Fruit fly (Drosophila melanogaster) whole organism, pupa: ENCODE measurements around the gene CG31016.

Experiments
- CG10348 ChIP-seq: fragments of 200-800 bp; sonication (Bioruptor generic); IDR thresholded peaks from 2 replicates; pipeline ENCODE4 v1.3.6; 2022; ENCODE audit warnings: missing biosample characterization, missing genetic modification characterization
- CG13204 ChIP-seq: fragments of 200-800 bp; sonication (Bioruptor generic); optimal IDR thresholded peaks from 2 replicates; lab custom pipeline; 2018; ENCODE audit warnings: missing biosample characterization, mild to moderate bottlenecking, missing genetic modification characterization, moderate library complexity
- CG34367 ChIP-seq: fragments of 200-800 bp; sonication (Bioruptor generic); optimal IDR thresholded peaks from 2 replicates; lab custom pipeline; 2018; ENCODE audit warnings: missing biosample characterization, mild to moderate bottlenecking, missing genetic modification characterization
- CG4496 ChIP-seq: fragments of 200-800 bp; sonication (Bioruptor generic); IDR thresholded peaks from 3 replicates; pipeline ENCODE4 v1.3.6; 2022; ENCODE audit warnings: missing biosample characterization, missing genetic modification characterization
- CG9948 ChIP-seq: fragments of 200-800 bp; sonication (Bioruptor generic); optimal IDR thresholded peaks from 2 replicates; lab custom pipeline; 2018; ENCODE audit warnings: missing biosample characterization, mild to moderate bottlenecking, missing genetic modification characterization, moderate library complexity
- D1 ChIP-seq: fragments of 200-800 bp; sonication (Bioruptor generic); optimal IDR thresholded peaks from 2 replicates; lab custom pipeline; 2018; ENCODE audit warnings: missing biosample characterization, mild to moderate bottlenecking, missing genetic modification characterization, moderate library complexity
- EcR ChIP-seq: fragments of 200-800 bp; sonication (Bioruptor generic); optimal IDR thresholded peaks from 3 replicates; lab custom pipeline; 2019; ENCODE audit warnings: missing biosample characterization, missing genetic modification characterization, mild to moderate bottlenecking, moderate library complexity, missing genetic modification reagents
- Ets98B ChIP-seq: fragments of 200-800 bp; sonication (Bioruptor generic); IDR thresholded peaks from 2 replicates; pipeline ENCODE4 v1.3.6; 2022; ENCODE audit warnings: missing biosample characterization, missing genetic modification characterization
- Snoo ChIP-seq: fragments of 200-800 bp; sonication (Bioruptor generic); optimal IDR thresholded peaks from 3 replicates; lab custom pipeline; 2017; ENCODE audit warnings: missing biosample characterization, mild to moderate bottlenecking, missing genetic modification characterization, inconsistent platforms

DNA sequence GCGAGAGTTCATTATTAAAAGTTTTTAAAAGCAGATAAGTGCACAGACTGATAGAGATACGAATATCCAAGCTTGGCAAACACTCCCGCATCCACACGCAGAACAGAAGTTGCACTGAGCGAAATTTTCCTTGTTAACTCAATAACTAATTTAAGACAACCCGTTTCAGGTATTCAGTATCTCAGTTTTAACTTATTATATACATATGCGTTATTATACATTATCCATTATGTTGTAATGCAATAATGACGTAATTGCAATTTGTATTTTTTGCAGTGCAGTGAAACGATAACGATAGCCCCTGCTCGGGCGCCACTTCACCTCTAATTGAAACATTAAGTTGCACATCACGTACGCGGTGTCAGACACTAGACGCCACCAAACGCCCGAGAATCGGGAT, 37.3 kb downstream of the CG31016 start:
- TF ChIP-seq Snoo (tag; lab: Kevin White, UChicago) (no peak), Ets98B (GFP tag; lab: Robert Waterston, UW) (no peak), CG4496 (GFP tag; lab: Robert Waterston, UW) (no peak), EcR (GFP tag; lab: Kevin White, UChicago) (no peak), CG34367 (tag; lab: Kevin White, UChicago) (no peak), CG13204 (GFP tag; lab: Kevin White, UChicago) (no peak), D1 (no peak), CG9948 (tag; lab: Kevin White, UChicago) (no peak), CG10348 (no peak)
